Fruit fly (Drosophila melanogaster): ENCODE data around the gene CG4887.

CG4887 gene

dm6 chr2L:1128932-1129887 lies 43.6 kb upstream of the CG4887 start, which contains the start of the genes Pino and TBC1D23 (continued):
- TF ChIP-seq B-H1 (GFP tag; IDR thresholded peaks at IDR 0.05) (peak; percentile 42; the same call in 2 of the 3 replicates), CG15073 (GFP tag; optimal IDR thresholded peaks at IDR 0.05) (no peak), pb (GFP tag; optimal IDR thresholded peaks at IDR 0.05) (no peak), CG12659 (GFP tag; optimal IDR thresholded peaks at IDR 0.05) (peak; percentile 76), Spps (tag; optimal IDR thresholded peaks at IDR 0.05) (no peak), CG5953 (GFP tag; IDR thresholded peaks at IDR 0.05) (no peak), CG9727 (GFP tag; optimal IDR thresholded peaks at IDR 0.05) (peak; percentile 66), slp2 (GFP tag; optimal IDR thresholded peaks at IDR 0.05) (peak; percentile 15), bowl (GFP tag; IDR thresholded peaks at IDR 0.05) (no peak), croc (GFP tag; conservative IDR thresholded peaks at IDR 0.05) (peak; percentile 60), CG4360 (GFP tag; IDR thresholded peaks at IDR 0.05) (no peak), CG9215 (GFP tag; IDR thresholded peaks at IDR 0.05) (peak; percentile 75), CrebB (tag; optimal IDR thresholded peaks at IDR 0.05) (peak; percentile 14), sim (GFP tag; IDR thresholded peaks at IDR 0.05) (no peak), CG10209 (GFP tag; optimal IDR thresholded peaks at IDR 0.05) (peak; percentile 48), MBD-R2 (GFP tag; IDR thresholded peaks at IDR 0.05) (peak; percentile 26; the same call in 1 of the 2 replicates), CG10321 (GFP tag; IDR thresholded peaks at IDR 0.05) (no peak), CG7987 (GFP tag; optimal IDR thresholded peaks at IDR 0.05) (no peak), PHDP (tag; optimal IDR thresholded peaks at IDR 0.05) (peak; percentile 71), Pdp1 (GFP tag; optimal IDR thresholded peaks at IDR 0.05) (peak; percentile 26 to 41), ham (GFP tag; IDR thresholded peaks at IDR 0.05) (no peak), klu (GFP tag; IDR thresholded peaks at IDR 0.05) (peak; percentile 62; the same call in 1 of the 2 replicates), oc (tag; optimal IDR thresholded peaks at IDR 0.05) (no peak), Dbx (GFP tag; IDR thresholded peaks at IDR 0.05) (peak; percentile 84), yki (optimal IDR thresholded peaks at IDR 0.05) (no peak), CG8290 (GFP tag; optimal IDR thresholded peaks at IDR 0.05) (no peak), CG8290 (tag; optimal IDR thresholded peaks at IDR 0.05) (peak in 1 of 2 experiments; percentile 58), luna (GFP tag; optimal IDR thresholded peaks at IDR 0.05) (peak; percentile 28), CG8388 (GFP tag; optimal IDR thresholded peaks at IDR 0.05) (peak; percentile 61), HHEX (GFP tag; optimal IDR thresholded peaks at IDR 0.05) (peak; percentile 46), Kr (GFP tag; optimal IDR thresholded peaks at IDR 0.05) (no peak), tna (GFP tag; IDR thresholded peaks at IDR 0.05; ENCODE audit: partially characterized antibody) (no peak), HmgZ (tag; optimal IDR thresholded peaks at IDR 0.05) (peak; percentile 20), Hey (tag; optimal IDR thresholded peaks at IDR 0.05) (no peak), CG6254 (GFP tag; optimal IDR thresholded peaks at IDR 0.05) (no peak), ac (GFP tag; optimal IDR thresholded peaks at IDR 0.05) (no peak), ems (GFP tag; optimal IDR thresholded peaks at IDR 0.05) (peak; percentile 21), chinmo (GFP tag; IDR thresholded peaks at IDR 0.05; ENCODE audit: partially characterized antibody) (0 out of 4 replicates have a peak, but pooled peaks have one; percentile 4), gcm2 (GFP tag; optimal IDR thresholded peaks at IDR 0.05) (no peak), cad (GFP tag; optimal IDR thresholded peaks at IDR 0.05) (no peak), CG7357 (GFP tag; IDR thresholded peaks at IDR 0.05) (0 out of 3 replicates have a peak, but pooled peaks have one; percentile 15), peb (GFP tag; IDR thresholded peaks at IDR 0.05) (no peak), H15 (GFP tag; IDR thresholded peaks at IDR 0.05) (peak; percentile 65; the same call in 1 of the 3 replicates), CG17361 (GFP tag; IDR thresholded peaks at IDR 0.05) (peak; percentile 85), inv (GFP tag; IDR thresholded peaks at IDR 0.05; ENCODE audit: partially characterized antibody) (peak; percentile 53), slou (GFP tag; optimal IDR thresholded peaks at IDR 0.05) (peak; percentile 41), ci (GFP tag; IDR thresholded peaks at IDR 0.05) (no peak), CG14014 (GFP tag; IDR thresholded peaks at IDR 0.05) (peak; percentile 57; the same call in 1 of the 2 replicates), Hr3 (GFP tag; optimal IDR thresholded peaks at IDR 0.05) (peak; percentile 82), slbo (GFP tag; IDR thresholded peaks at IDR 0.05) (peak; percentile 86)
